Fruit fly (Drosophila melanogaster) whole organism, wandering third instar larva: ENCODE measurements around the gene CG17746.

Experiments
- Abd-B ChIP-seq: fragments of >200 bp; optimal IDR thresholded peaks from 2 replicates; lab custom pipeline; 2017; ENCODE audit warnings: missing biosample characterization, missing genetic modification characterization
- Rel ChIP-seq, 2 experiments: fragments of 200-800 bp; sonication (Bioruptor generic) in 1 of 2; optimal IDR thresholded peaks; 2 replicates in 1 of 2; 3 replicates in 1 of 2; lab custom pipeline; 2016 to 2019; ENCODE audit warnings: mild to moderate bottlenecking in 2 of 2, missing biosample characterization in 2 of 2, missing genetic modification characterization in 2 of 2, moderate library complexity in 1 of 2

dm6 chr3L:3266306-3266705 is 26.9 kb upstream of the CG17746 start:
- TF ChIP-seq Abd-B (GFP tag; lab: Kevin White, UChicago) (no peak), Rel (GFP tag; optimal IDR thresholded peaks at IDR 0.05; lab: Kevin White, UChicago) (no peak), Rel (tag; optimal IDR thresholded peaks at IDR 0.05; lab: Kevin White, UChicago) (no peak)
